Fruit fly (Drosophila melanogaster): Measurements from ENCODE around the gene nol.

The nol gene

DNA sequence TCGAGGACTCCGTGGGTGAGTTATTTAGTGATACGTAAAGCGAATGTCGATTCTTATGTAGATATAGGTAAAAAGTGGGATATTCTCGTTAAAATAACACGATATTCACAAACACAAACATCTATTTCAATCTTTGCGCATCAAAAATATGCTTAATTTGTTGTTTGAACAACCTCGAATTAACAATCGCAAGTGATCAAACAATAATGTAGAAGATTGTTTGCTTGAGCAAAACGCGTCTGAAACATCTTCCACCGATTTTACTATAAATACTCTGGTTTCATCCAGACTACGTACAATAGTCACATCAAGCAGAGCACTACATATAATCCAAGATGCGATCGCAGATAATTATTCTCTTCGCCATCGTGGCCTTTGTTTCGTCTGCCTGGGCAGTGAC, at the start of gene nol:
Gene nol (plus strand): TSS at position 301 of the 400 bp plus-strand sequence.
- TF ChIP-seq CG7045 (GFP tag; optimal IDR thresholded peaks at IDR 0.05) (no peak), bab1 (GFP tag; optimal IDR thresholded peaks at IDR 0.05) (no peak), cnc (optimal IDR thresholded peaks at IDR 0.05) (no peak), CG33017 (tag; optimal IDR thresholded peaks at IDR 0.05) (no peak), Mnt (GFP tag; optimal IDR thresholded peaks at IDR 0.05) (no peak), Clk (GFP tag; optimal IDR thresholded peaks at IDR 0.05) (no peak), toe (GFP tag; optimal IDR thresholded peaks at IDR 0.05) (no peak), ovo (GFP tag; optimal IDR thresholded peaks at IDR 0.05) (no peak), tj (GFP tag; optimal IDR thresholded peaks at IDR 0.05) (no peak), CG12768 (GFP tag; optimal IDR thresholded peaks at IDR 0.05) (no peak), CG7101 (tag; optimal IDR thresholded peaks at IDR 0.05) (no peak), cic (GFP tag; optimal IDR thresholded peaks at IDR 0.05) (no peak), pad (GFP tag; optimal IDR thresholded peaks at IDR 0.05) (no peak), kay (GFP tag; ENCODE audit: borderline replicate concordance) (no peak), CG5204 (GFP tag; optimal IDR thresholded peaks at IDR 0.05) (no peak), Crg-1 (GFP tag; optimal IDR thresholded peaks at IDR 0.05) (no peak), CG14711 (tag; optimal IDR thresholded peaks at IDR 0.05) (no peak), Hr96 (GFP tag; optimal IDR thresholded peaks at IDR 0.05) (no peak), CG11617 (GFP tag; optimal IDR thresholded peaks at IDR 0.05) (no peak)

DNA sequence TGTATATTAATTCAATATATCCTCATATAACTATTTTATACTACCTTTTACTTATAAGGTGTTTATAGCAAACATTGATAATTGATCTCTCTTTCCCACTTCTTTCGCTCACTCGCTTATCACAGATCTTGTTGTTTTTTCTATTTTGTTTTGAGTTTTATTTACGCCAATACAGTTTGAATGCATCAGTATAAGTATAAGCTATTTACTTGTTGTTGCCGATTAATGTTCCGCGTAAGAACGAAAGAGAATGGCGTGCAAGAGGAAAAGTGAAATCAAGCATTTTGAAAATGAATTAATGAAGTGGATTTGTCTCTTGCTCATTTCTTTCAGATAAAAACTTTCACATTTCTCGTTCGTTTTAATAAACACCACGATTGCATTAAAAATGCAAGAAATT, 47.0 kb upstream of the nol start:
- TF ChIP-seq bab1 (GFP tag; optimal IDR thresholded peaks at IDR 0.05), result no peak
- no peak for TF ChIP-seq CG1620 (GFP tag; optimal IDR thresholded peaks at IDR 0.05)
- peak; percentile 77 for TF ChIP-seq cic (GFP tag; optimal IDR thresholded peaks at IDR 0.05)
- peak; percentile 96 for TF ChIP-seq kay (GFP tag; ENCODE audit: borderline replicate concordance)
- TF ChIP-seq CG33017 (tag; optimal IDR thresholded peaks at IDR 0.05), result no peak
- no peak for TF ChIP-seq CG5204 (GFP tag; optimal IDR thresholded peaks at IDR 0.05)
- no peak for TF ChIP-seq CG14711 (tag; optimal IDR thresholded peaks at IDR 0.05)
- TF ChIP-seq ovo (GFP tag; optimal IDR thresholded peaks at IDR 0.05), result no peak
- no peak for TF ChIP-seq pad (GFP tag; optimal IDR thresholded peaks at IDR 0.05)
- no peak for TF ChIP-seq Mnt (GFP tag; optimal IDR thresholded peaks at IDR 0.05)
- no peak for TF ChIP-seq CG7101 (tag; optimal IDR thresholded peaks at IDR 0.05)
- no peak for TF ChIP-seq toe (GFP tag; optimal IDR thresholded peaks at IDR 0.05)
- TF ChIP-seq tj (GFP tag; optimal IDR thresholded peaks at IDR 0.05), result peak; percentile 48
- no peak for TF ChIP-seq Clk (GFP tag; optimal IDR thresholded peaks at IDR 0.05)
- no peak for TF ChIP-seq cnc (optimal IDR thresholded peaks at IDR 0.05)
- no peak for TF ChIP-seq CG11617 (GFP tag; optimal IDR thresholded peaks at IDR 0.05)
- no peak for TF ChIP-seq Hr96 (GFP tag; optimal IDR thresholded peaks at IDR 0.05)
- TF ChIP-seq Crg-1 (GFP tag; optimal IDR thresholded peaks at IDR 0.05), result no peak
- TF ChIP-seq CG12768 (GFP tag; optimal IDR thresholded peaks at IDR 0.05), result no peak
- TF ChIP-seq CG7045 (GFP tag; optimal IDR thresholded peaks at IDR 0.05), result no peak

DNA sequence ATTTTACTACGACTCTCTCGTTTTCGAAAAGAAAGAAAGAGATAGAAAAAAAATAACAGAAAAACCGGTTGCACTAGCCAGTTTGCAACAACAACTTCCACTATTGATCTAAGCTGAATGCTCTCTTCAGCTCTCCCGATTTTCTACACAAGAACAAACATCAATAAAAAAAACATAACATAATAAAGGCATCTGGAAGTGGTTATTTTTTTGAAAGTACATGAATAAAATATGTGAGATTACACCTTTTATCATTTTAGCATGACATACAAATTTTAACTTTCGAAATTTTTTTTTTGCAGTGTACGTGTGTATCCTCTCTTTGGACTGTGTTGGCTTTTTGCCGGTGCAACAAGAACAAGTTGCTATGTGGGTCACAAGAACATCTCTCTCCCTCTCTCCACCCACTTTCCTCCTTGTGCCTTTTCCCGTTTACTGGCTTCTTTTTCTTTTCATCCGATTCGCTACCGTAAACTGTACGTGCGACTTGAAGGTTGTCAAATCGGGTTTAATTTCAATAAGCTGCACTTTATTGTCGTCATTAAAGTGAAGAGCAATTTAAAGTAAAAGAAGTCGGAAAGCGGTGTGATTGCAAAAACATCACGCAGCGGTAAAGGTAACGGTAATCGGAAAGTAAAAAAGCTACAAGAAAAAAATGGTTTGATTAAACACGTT, 45.9 kb upstream of the nol start:
- peak; percentile 86 for TF ChIP-seq kay (GFP tag; ENCODE audit: borderline replicate concordance)
- peak; percentile 94 for TF ChIP-seq CG7045 (GFP tag; optimal IDR thresholded peaks at IDR 0.05)
- TF ChIP-seq CG14711 (tag; optimal IDR thresholded peaks at IDR 0.05), result peak; percentile 93
- peak; percentile 93 for TF ChIP-seq Crg-1 (GFP tag; optimal IDR thresholded peaks at IDR 0.05)
- TF ChIP-seq cic (GFP tag; optimal IDR thresholded peaks at IDR 0.05), result peak; percentile 82
- TF ChIP-seq ovo (GFP tag; optimal IDR thresholded peaks at IDR 0.05), result no peak
- peak; percentile 93 for TF ChIP-seq CG1620 (GFP tag; optimal IDR thresholded peaks at IDR 0.05)
- peak; percentile 65 for TF ChIP-seq Mnt (GFP tag; optimal IDR thresholded peaks at IDR 0.05)
- peak; percentile 85 for TF ChIP-seq pad (GFP tag; optimal IDR thresholded peaks at IDR 0.05)
- peak; percentile 97 for TF ChIP-seq CG12768 (GFP tag; optimal IDR thresholded peaks at IDR 0.05)
- peak; percentile 96 for TF ChIP-seq CG33017 (tag; optimal IDR thresholded peaks at IDR 0.05)
- TF ChIP-seq tj (GFP tag; optimal IDR thresholded peaks at IDR 0.05), result peak; percentile 79
- TF ChIP-seq Clk (GFP tag; optimal IDR thresholded peaks at IDR 0.05), result peak; percentile 88
- no peak for TF ChIP-seq toe (GFP tag; optimal IDR thresholded peaks at IDR 0.05)
- TF ChIP-seq CG5204 (GFP tag; optimal IDR thresholded peaks at IDR 0.05), result no peak
- TF ChIP-seq Hr96 (GFP tag; optimal IDR thresholded peaks at IDR 0.05), result no peak
- TF ChIP-seq CG7101 (tag; optimal IDR thresholded peaks at IDR 0.05), result peak; percentile 94
- no peak for TF ChIP-seq cnc (optimal IDR thresholded peaks at IDR 0.05)
- peak; percentile 95 for TF ChIP-seq CG11617 (GFP tag; optimal IDR thresholded peaks at IDR 0.05)
- TF ChIP-seq bab1 (GFP tag; optimal IDR thresholded peaks at IDR 0.05), result peak; percentile 96

DNA sequence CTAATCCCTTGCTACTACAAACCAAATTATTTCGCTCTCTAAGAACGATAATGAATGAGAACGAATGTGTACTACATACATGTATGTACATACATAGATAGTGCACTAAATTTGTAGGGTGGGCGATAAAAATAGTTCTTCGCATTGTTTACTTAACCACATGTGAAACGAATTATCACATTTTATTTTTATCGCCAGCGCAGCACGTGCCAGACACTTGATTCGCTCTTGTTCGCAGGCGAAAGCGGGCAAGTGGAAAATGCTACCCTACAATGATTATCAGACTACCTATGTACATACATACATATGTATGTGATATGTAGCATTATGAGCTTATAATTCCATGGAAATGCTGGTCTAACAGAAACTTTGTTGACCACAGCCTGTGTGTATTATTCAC, 44.8 kb upstream of the nol start:
- TF ChIP-seq toe (GFP tag; optimal IDR thresholded peaks at IDR 0.05) (no peak), CG14711 (tag; optimal IDR thresholded peaks at IDR 0.05) (peak; percentile 7), cic (GFP tag; optimal IDR thresholded peaks at IDR 0.05) (peak; percentile 26), CG1620 (GFP tag; optimal IDR thresholded peaks at IDR 0.05) (no peak), pad (GFP tag; optimal IDR thresholded peaks at IDR 0.05) (no peak), bab1 (GFP tag; optimal IDR thresholded peaks at IDR 0.05) (no peak), Clk (GFP tag; optimal IDR thresholded peaks at IDR 0.05) (no peak), Mnt (GFP tag; optimal IDR thresholded peaks at IDR 0.05) (peak; percentile 73)

DNA sequence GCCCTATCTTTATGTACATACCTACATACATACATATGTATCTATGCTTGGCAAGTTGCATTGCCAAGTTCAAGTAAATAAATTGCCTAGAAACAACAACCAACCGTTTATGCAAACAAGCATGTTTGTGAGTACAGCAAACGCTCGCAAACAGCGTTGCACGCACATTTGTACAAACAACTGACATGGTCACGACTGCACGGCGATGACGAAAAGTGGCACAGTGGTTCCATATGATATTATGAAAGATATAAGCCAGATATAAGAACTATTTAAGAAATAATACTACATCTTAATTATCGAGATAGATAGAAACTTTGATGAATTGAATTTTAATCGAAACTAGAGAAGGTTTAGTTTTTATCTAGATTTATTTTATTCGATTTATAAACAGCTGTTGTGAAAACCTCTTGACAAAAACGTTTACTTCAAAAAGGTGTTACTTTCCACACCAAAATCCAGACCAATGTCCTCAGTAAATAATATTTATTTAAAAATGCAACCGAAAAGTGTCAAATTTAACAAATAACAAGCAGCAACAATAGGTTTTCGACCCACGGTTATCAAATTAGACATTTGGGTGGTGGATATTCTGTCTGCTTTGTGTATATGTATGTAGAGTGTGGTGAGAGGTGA, 40.7 kb upstream of the nol start:
- TF ChIP-seq CG11617 (GFP tag; optimal IDR thresholded peaks at IDR 0.05), result peak; percentile 77
- TF ChIP-seq Crg-1 (GFP tag; optimal IDR thresholded peaks at IDR 0.05), result no peak
- TF ChIP-seq bab1 (GFP tag; optimal IDR thresholded peaks at IDR 0.05), result peak; percentile 59
- no peak for TF ChIP-seq Mnt (GFP tag; optimal IDR thresholded peaks at IDR 0.05)
- no peak for TF ChIP-seq ovo (GFP tag; optimal IDR thresholded peaks at IDR 0.05)
- TF ChIP-seq CG14711 (tag; optimal IDR thresholded peaks at IDR 0.05), result peak; percentile 29
- TF ChIP-seq CG1620 (GFP tag; optimal IDR thresholded peaks at IDR 0.05), result no peak
- no peak for TF ChIP-seq cic (GFP tag; optimal IDR thresholded peaks at IDR 0.05)
- TF ChIP-seq CG5204 (GFP tag; optimal IDR thresholded peaks at IDR 0.05), result peak; percentile 50
- TF ChIP-seq kay (GFP tag; ENCODE audit: borderline replicate concordance), result peak; percentile 86
- peak; percentile 63 for TF ChIP-seq tj (GFP tag; optimal IDR thresholded peaks at IDR 0.05)
- peak; percentile 48 for TF ChIP-seq CG33017 (tag; optimal IDR thresholded peaks at IDR 0.05)
- TF ChIP-seq Clk (GFP tag; optimal IDR thresholded peaks at IDR 0.05), result no peak
- no peak for TF ChIP-seq cnc (optimal IDR thresholded peaks at IDR 0.05)
- TF ChIP-seq CG12768 (GFP tag; optimal IDR thresholded peaks at IDR 0.05), result no peak
- no peak for TF ChIP-seq Hr96 (GFP tag; optimal IDR thresholded peaks at IDR 0.05)
- TF ChIP-seq CG7045 (GFP tag; optimal IDR thresholded peaks at IDR 0.05), result peak; percentile 39
- TF ChIP-seq pad (GFP tag; optimal IDR thresholded peaks at IDR 0.05), result peak; percentile 15
- TF ChIP-seq CG7101 (tag; optimal IDR thresholded peaks at IDR 0.05), result peak; percentile 47
- no peak for TF ChIP-seq toe (GFP tag; optimal IDR thresholded peaks at IDR 0.05)

Measured in whole organism, adult.